Fruit fly (Drosophila melanogaster) whole organism, embryonic: ENCODE results near the gene PK1-R.

ENCODE experiments used
- Adf1 ChIP-seq: fragments of 200-800 bp; sonication (Bioruptor generic); IDR thresholded peaks from 2 replicates; pipeline ENCODE4 v1.3.6; 2022; ENCODE audit warnings: missing biosample characterization, missing genetic modification characterization
- CG10209 ChIP-seq: fragments of 200-800 bp; sonication (Bioruptor generic); optimal IDR thresholded peaks from 3 replicates; lab custom pipeline; 2017; ENCODE audit warnings: missing biosample characterization, mild to moderate bottlenecking, missing genetic modification characterization, missing genetic modification reagents
- CG13296 ChIP-seq: fragments of 200-800 bp; sonication (Bioruptor generic); optimal IDR thresholded peaks from 3 replicates; lab custom pipeline; 2018; ENCODE audit warnings: missing biosample characterization, mild to moderate bottlenecking, missing genetic modification characterization
- CG13424 ChIP-seq: fragments of 200-800 bp; sonication (Bioruptor generic); optimal IDR thresholded peaks from 2 replicates; lab custom pipeline; 2019; ENCODE audit warnings: missing biosample characterization, mild to moderate bottlenecking, missing genetic modification characterization, moderate library complexity
- CG14667 ChIP-seq: fragments of 200-800 bp; sonication (Bioruptor generic); IDR thresholded peaks from 2 replicates; pipeline ENCODE4 v1.3.6; 2022; ENCODE audit warnings: missing biosample characterization, missing genetic modification characterization
- CG14860 ChIP-seq: fragments of 200-800 bp; sonication (Bioruptor generic); IDR thresholded peaks from 3 replicates; pipeline ENCODE4 v1.3.6; 2022; ENCODE audit warnings: missing biosample characterization, missing genetic modification characterization; ENCODE audit not compliant: partially characterized antibody
- CG4854 ChIP-seq: fragments of 200-800 bp; sonication (Bioruptor generic); optimal IDR thresholded peaks from 2 replicates; lab custom pipeline; 2016; ENCODE audit warnings: missing biosample characterization, missing genetic modification characterization, inconsistent platforms
- CG6683 ChIP-seq: fragments of 200-800 bp; sonication (Bioruptor generic); optimal IDR thresholded peaks from 2 replicates; lab custom pipeline; 2017; ENCODE audit warnings: missing biosample characterization, mild to moderate bottlenecking, missing genetic modification characterization, missing genetic modification reagents
- CG6854 ChIP-seq: fragments of 200-800 bp; sonication (Bioruptor generic); optimal IDR thresholded peaks from 3 replicates; lab custom pipeline; 2017; ENCODE audit warnings: missing biosample characterization, mild to moderate bottlenecking, missing genetic modification characterization
- CG7271 ChIP-seq: fragments of 200-800 bp; sonication (Bioruptor generic); optimal IDR thresholded peaks from 2 replicates; lab custom pipeline; 2018; ENCODE audit warnings: missing biosample characterization, mild to moderate bottlenecking, missing genetic modification characterization, moderate library complexity
- CG7745 ChIP-seq: fragments of 200-800 bp; sonication (Bioruptor generic); optimal IDR thresholded peaks from 2 replicates; lab custom pipeline; 2018; ENCODE audit warnings: missing biosample characterization, mild to moderate bottlenecking, missing genetic modification characterization, moderate library complexity
- CG9797 ChIP-seq: fragments of 200-800 bp; sonication (Bioruptor generic); optimal IDR thresholded peaks from 3 replicates; lab custom pipeline; 2018; ENCODE audit warnings: missing biosample characterization, mild to moderate bottlenecking, missing genetic modification characterization
- CG9932 ChIP-seq: fragments of 200-800 bp; sonication (Bioruptor generic); IDR thresholded peaks from 2 replicates; pipeline ENCODE4 v1.3.6; 2022; ENCODE audit warnings: missing biosample characterization, missing genetic modification characterization
- CHES-1-like ChIP-seq: fragments of 200-800 bp; sonication (Bioruptor generic); optimal IDR thresholded peaks from 2 replicates; lab custom pipeline; 2016; ENCODE audit warnings: missing biosample characterization, missing genetic modification characterization
- CTCF ChIP-seq: fragments of 200-800 bp; sonication (Bioruptor generic); optimal IDR thresholded peaks from 2 replicates; lab custom pipeline; 2017; ENCODE audit warnings: missing biosample characterization, mild to moderate bottlenecking, missing genetic modification characterization, moderate library complexity
- Dll ChIP-seq: fragments of 200-800 bp; sonication (Bioruptor generic); IDR thresholded peaks from 4 replicates; pipeline ENCODE4 v1.3.6; 2022; ENCODE audit warnings: missing biosample characterization, missing genetic modification characterization; ENCODE audit not compliant: partially characterized antibody
- GATAe ChIP-seq: fragments of 200-800 bp; sonication (Bioruptor generic); conservative IDR thresholded peaks from 2 replicates; pipeline ENCODE4 v1.3.6; 2022; ENCODE audit warnings: missing biosample characterization, missing genetic modification characterization
- HLH3B ChIP-seq: fragments of 200-800 bp; sonication (Bioruptor generic); IDR thresholded peaks from 2 replicates; pipeline ENCODE4 v1.3.6; 2022; ENCODE audit warnings: missing biosample characterization, missing genetic modification characterization
- Hsf ChIP-seq: fragments of 200-800 bp; sonication (Bioruptor generic); optimal IDR thresholded peaks from 3 replicates; lab custom pipeline; 2016; ENCODE audit warnings: missing biosample characterization, missing genetic modification characterization
- Kr ChIP-seq: fragments of 200-800 bp; sonication (Bioruptor generic); optimal IDR thresholded peaks from 2 replicates; lab custom pipeline; 2017; ENCODE audit warnings: missing biosample characterization, mild to moderate bottlenecking, missing genetic modification characterization
- Med ChIP-seq: fragments of 200-800 bp; sonication (Bioruptor generic); peaks from one replicate; lab custom pipeline; 2016; ENCODE audit warnings: missing biosample characterization, missing genetic modification characterization, mild to moderate bottlenecking, inconsistent platforms, moderate library complexity
- NC2β ChIP-seq: fragments of 200-800 bp; sonication (Bioruptor generic); optimal IDR thresholded peaks from 2 replicates; lab custom pipeline; 2016; ENCODE audit warnings: missing biosample characterization, missing genetic modification characterization
- NFAT ChIP-seq: fragments of 200-800 bp; sonication (Bioruptor generic); IDR thresholded peaks from 2 replicates; pipeline ENCODE4 v1.3.6; 2022; ENCODE audit warnings: missing biosample characterization, missing genetic modification characterization
- Ravus ChIP-seq: fragments of 200-800 bp; sonication (Bioruptor generic); IDR thresholded peaks from 2 replicates; pipeline ENCODE4 v1.3.6; 2022; ENCODE audit warnings: missing biosample characterization, missing genetic modification characterization
- Sox100B ChIP-seq: fragments of 200-800 bp; sonication (Bioruptor generic); optimal IDR thresholded peaks from 3 replicates; lab custom pipeline; 2018; ENCODE audit warnings: missing biosample characterization, mild to moderate bottlenecking, missing genetic modification characterization
- ab ChIP-seq: fragments of 200-800 bp; sonication (Bioruptor generic); optimal IDR thresholded peaks from 2 replicates; lab custom pipeline; 2016; ENCODE audit warnings: missing biosample characterization, missing genetic modification characterization
- ac ChIP-seq: fragments of 200-800 bp; sonication (Bioruptor generic); optimal IDR thresholded peaks from 3 replicates; lab custom pipeline; 2017; ENCODE audit warnings: missing biosample characterization, mild to moderate bottlenecking, missing genetic modification characterization
- chif ChIP-seq, 2 experiments: fragments of 200-800 bp; sonication (Bioruptor generic); optimal IDR thresholded peaks; 3 replicates each; lab custom pipeline; 2016; ENCODE audit warnings: missing biosample characterization in 2 of 2, missing genetic modification characterization in 2 of 2
- ci ChIP-seq: fragments of 200-800 bp; sonication (Bioruptor generic); IDR thresholded peaks from 3 replicates; pipeline ENCODE4 v1.3.6; 2022; ENCODE audit warnings: missing biosample characterization, missing genetic modification characterization
- crc ChIP-seq: fragments of 200-800 bp; sonication (Bioruptor generic); optimal IDR thresholded peaks from 2 replicates; lab custom pipeline; 2016; ENCODE audit warnings: missing biosample characterization, missing genetic modification characterization
- danr ChIP-seq: fragments of 200-800 bp; sonication (Bioruptor generic); IDR thresholded peaks from 2 replicates; pipeline ENCODE4 v1.3.6; 2022; ENCODE audit warnings: missing biosample characterization, missing genetic modification characterization
- dysf ChIP-seq: fragments of 200-800 bp; sonication (Bioruptor generic); IDR thresholded peaks from 3 replicates; pipeline ENCODE4 v1.3.6; 2022; ENCODE audit warnings: missing biosample characterization, missing genetic modification characterization
- emc ChIP-seq: fragments of 200-800 bp; sonication (Bioruptor generic); optimal IDR thresholded peaks from 2 replicates; lab custom pipeline; 2016; ENCODE audit warnings: missing biosample characterization, missing genetic modification characterization
- hkb ChIP-seq, 2 experiments: fragments of 200-800 bp in 1 of 2; fragments of >200 bp in 1 of 2; sonication (Bioruptor generic) in 1 of 2; IDR thresholded peaks in 1 of 2; optimal IDR thresholded peaks in 1 of 2; 2 replicates each; pipeline versions ENCODE4 v1.3.6 to Lab custom; 2017 to 2022; ENCODE audit warnings: missing biosample characterization in 1 of 2, missing genetic modification characterization in 1 of 2
- ind ChIP-seq: fragments of 200-800 bp; sonication (Bioruptor generic); optimal IDR thresholded peaks from 3 replicates; lab custom pipeline; 2016; ENCODE audit warnings: missing biosample characterization, missing genetic modification characterization
- insv ChIP-seq, 2 experiments: fragments of 200-800 bp; sonication (Bioruptor generic); optimal IDR thresholded peaks; 3 replicates each; lab custom pipeline; 2016 to 2018; ENCODE audit warnings: missing biosample characterization in 2 of 2, missing genetic modification characterization in 2 of 2
- kay ChIP-seq: fragments of 200-800 bp; sonication (Bioruptor generic); optimal IDR thresholded peaks from 2 replicates; lab custom pipeline; 2016; ENCODE audit warnings: missing biosample characterization, missing genetic modification characterization
- mld ChIP-seq: fragments of 200-800 bp; sonication (Bioruptor generic); IDR thresholded peaks from 3 replicates; pipeline ENCODE4 v1.3.6; 2022; ENCODE audit warnings: missing biosample characterization, missing genetic modification characterization; ENCODE audit not compliant: partially characterized antibody
- nau ChIP-seq: fragments of 200-800 bp; sonication (Bioruptor generic); optimal IDR thresholded peaks from 3 replicates; lab custom pipeline; 2017; ENCODE audit warnings: missing biosample characterization, mild to moderate bottlenecking, missing genetic modification characterization, missing genetic modification reagents
- p53 ChIP-seq: fragments of 200-800 bp; sonication (Bioruptor generic); optimal IDR thresholded peaks from 2 replicates; lab custom pipeline; 2016; ENCODE audit warnings: missing biosample characterization, missing genetic modification characterization
- psq ChIP-seq: fragments of 200-800 bp; sonication (Bioruptor generic); optimal IDR thresholded peaks from 2 replicates; lab custom pipeline; 2017; ENCODE audit warnings: missing biosample characterization, missing genetic modification characterization
- run ChIP-seq: fragments of 200-800 bp; sonication (Bioruptor generic); optimal IDR thresholded peaks from 3 replicates; lab custom pipeline; 2018; ENCODE audit warnings: missing biosample characterization, mild to moderate bottlenecking, missing genetic modification characterization
- salm ChIP-seq: fragments of 200-800 bp; sonication (Bioruptor generic); optimal IDR thresholded peaks from 2 replicates; lab custom pipeline; 2018; ENCODE audit warnings: missing biosample characterization, mild to moderate bottlenecking, missing genetic modification characterization
- sqz ChIP-seq: fragments of 200-800 bp; sonication (Bioruptor generic); optimal IDR thresholded peaks from 3 replicates; lab custom pipeline; 2018; ENCODE audit warnings: missing biosample characterization, mild to moderate bottlenecking, missing genetic modification characterization
- tgo ChIP-seq: fragments of 200-800 bp; sonication (Bioruptor generic); IDR thresholded peaks from 3 replicates; pipeline ENCODE4 v1.3.6; 2022; ENCODE audit warnings: missing biosample characterization, missing genetic modification characterization
- vnd ChIP-seq: fragments of 200-800 bp; sonication (Bioruptor generic); IDR thresholded peaks from 3 replicates; pipeline ENCODE4 v1.3.6; 2022; ENCODE audit warnings: missing biosample characterization, missing genetic modification characterization; ENCODE audit not compliant: partially characterized antibody
- vvl ChIP-seq: fragments of 200-800 bp; sonication (Bioruptor generic); IDR thresholded peaks from 2 replicates; pipeline ENCODE4 v1.3.6; 2022; ENCODE audit warnings: missing biosample characterization, missing genetic modification characterization
- zfh1 ChIP-seq: fragments of 200-800 bp; sonication (Bioruptor generic); IDR thresholded peaks from 3 replicates; pipeline ENCODE4 v1.3.6; 2022; ENCODE audit warnings: missing biosample characterization, missing genetic modification characterization
- zfh2 ChIP-seq: fragments of 200-800 bp; sonication (Bioruptor generic); optimal IDR thresholded peaks from 2 replicates; lab custom pipeline; 2016; ENCODE audit warnings: missing biosample characterization, missing genetic modification characterization

Gene PK1-R

dm6 chr3R:14061988-14062868 lies 40.7 kb downstream of the PK1-R start (continued):
- TF ChIP-seq chif (GFP tag; optimal IDR thresholded peaks at IDR 0.05; lab: Kevin White, UChicago) (no peak), CG9797 (GFP tag; lab: Kevin White, UChicago) (no peak), CG13424 (peak; percentile 40), Hsf (peak; percentile 14), CG10209 (GFP tag; lab: Kevin White, UChicago) (no peak), dysf (peak; percentile 59; the same call in 2 of the 3 replicates), GATAe (GFP tag; lab: Robert Waterston, UW) (no peak), zfh1 (GFP tag; lab: Robert Waterston, UW) (no peak), Adf1 (GFP tag; lab: Robert Waterston, UW) (no peak), NFAT (no peak; the same call in 1 of the 2 replicates), NC2β (GFP tag; lab: Kevin White, UChicago) (no peak), Ravus (GFP tag; lab: Robert Waterston, UW) (no peak), kay (GFP tag; lab: Kevin White, UChicago) (no peak), CG13296 (GFP tag; lab: Kevin White, UChicago) (peak; percentile 31), hkb (optimal IDR thresholded peaks at IDR 0.05; lab: Kevin White, UChicago) (no peak), hkb (GFP tag; IDR thresholded peaks at IDR 0.05; lab: Robert Waterston, UW) (no peak), run (tag; lab: Kevin White, UChicago) (no peak), crc (GFP tag; lab: Kevin White, UChicago) (no peak), tgo (GFP tag; lab: Robert Waterston, UW) (no peak; the same call in 2 of the 3 replicates), Kr (GFP tag; lab: Kevin White, UChicago) (no peak), zfh2 (no peak), CG6683 (GFP tag; lab: Kevin White, UChicago) (no peak), vvl (GFP tag; lab: Robert Waterston, UW) (0 out of 2 replicates have a peak, but pooled peaks have one; percentile 29), CG6854 (peak; percentile 27), danr (GFP tag; lab: Robert Waterston, UW) (no peak), CHES-1-like (GFP tag; lab: Kevin White, UChicago) (no peak), ci (no peak), insv (GFP tag; optimal IDR thresholded peaks at IDR 0.05; lab: Kevin White, UChicago) (no peak), ac (GFP tag; lab: Kevin White, UChicago) (no peak), mld (no peak), CG9932 (GFP tag; lab: Robert Waterston, UW) (peak; percentile 46; the same call in 1 of the 2 replicates), salm (tag; lab: Kevin White, UChicago) (no peak), p53 (no peak), vnd (no peak), nau (peak; percentile 46), Sox100B (GFP tag; lab: Kevin White, UChicago) (peak; percentile 54), HLH3B (no peak), Dll (GFP tag; lab: Robert Waterston, UW) (no peak), emc (GFP tag; lab: Kevin White, UChicago) (no peak), CG7271 (tag; lab: Kevin White, UChicago) (no peak), CG14667 (GFP tag; lab: Robert Waterston, UW) (no peak), CG4854 (GFP tag; lab: Kevin White, UChicago) (peak; percentile 21), CTCF (GFP tag; lab: Kevin White, UChicago) (no peak), sqz (GFP tag; lab: Kevin White, UChicago) (no peak), ind (GFP tag; lab: Kevin White, UChicago) (peak; percentile 11), psq (GFP tag; lab: Kevin White, UChicago) (peak; percentile 2), CG14860 (GFP tag; lab: Robert Waterston, UW) (no peak), Med (GFP tag; lab: Kevin White, UChicago) (peak; percentile 89), ab (GFP tag; lab: Kevin White, UChicago) (no peak), CG7745 (tag; lab: Kevin White, UChicago) (no peak)
